Worm (Caenorhabditis elegans): ENCODE measurements around the gene spr-3.

Gene spr-3

ce11 chrX:4480800-4481199 lies 33.1 kb upstream of the spr-3 start:
- TF ChIP-seq nhr-237 (tag; optimal IDR thresholded peaks at IDR 0.05) (no peak), mab-5 (tag; optimal IDR thresholded peaks at IDR 0.05) (no peak), nhr-2 (tag; optimal IDR thresholded peaks at IDR 0.05) (no peak), ceh-83 (GFP tag; optimal IDR thresholded peaks at IDR 0.05) (no peak), elt-3 (tag; optimal IDR thresholded peaks at IDR 0.05) (no peak), ces-1 (GFP tag; optimal IDR thresholded peaks at IDR 0.05) (no peak), hlh-1 (tag; optimal IDR thresholded peaks at IDR 0.05) (no peak), unc-120 (tag; optimal IDR thresholded peaks at IDR 0.05; ENCODE audit: poor library complexity, severe bottlenecking) (no peak), sem-2 (GFP tag; optimal IDR thresholded peaks at IDR 0.05) (no peak), snpc-4 (tag; optimal IDR thresholded peaks at IDR 0.05) (no peak), lin-32 (GFP tag; optimal IDR thresholded peaks at IDR 0.05) (no peak), M03D4.4 (tag; optimal IDR thresholded peaks at IDR 0.05) (no peak), lin-13 (tag; optimal IDR thresholded peaks at IDR 0.05) (no peak), nhr-76 (tag; optimal IDR thresholded peaks at IDR 0.05) (no peak), mep-1 (tag; optimal IDR thresholded peaks at IDR 0.05) (no peak)

ce11 chrX:4484072-4484471 lies 29.8 kb upstream of the spr-3 start:
- TF ChIP-seq lin-13 (tag; optimal IDR thresholded peaks at IDR 0.05) (no peak), zip-8 (tag; optimal IDR thresholded peaks at IDR 0.05) (no peak), flh-1 (GFP tag; optimal IDR thresholded peaks at IDR 0.05) (no peak), drap-1 (GFP tag; optimal IDR thresholded peaks at IDR 0.05) (no peak), mab-5 (tag; optimal IDR thresholded peaks at IDR 0.05) (no peak), nhr-76 (tag; optimal IDR thresholded peaks at IDR 0.05) (no peak)

ce11 chrX:4488807-4489336 lies 25.0 kb upstream of the spr-3 start, which contains the start of gene ncr-1:
Gene ncr-1 (minus strand): TSS chrX:4488857.
- TF ChIP-seq ces-1 (GFP tag; optimal IDR thresholded peaks at IDR 0.05) (peak; percentile 8), pha-4 (tag; optimal IDR thresholded peaks at IDR 0.05) (no peak), cnd-1 (tag; optimal IDR thresholded peaks at IDR 0.05) (no peak), unc-39 (tag; optimal IDR thresholded peaks at IDR 0.05) (no peak), ceh-43 (GFP tag; optimal IDR thresholded peaks at IDR 0.05) (no peak)

ce11 chrX:4490400-4490799 lies 23.5 kb upstream of the spr-3 start:
- TF ChIP-seq tbx-8 (GFP tag; optimal IDR thresholded peaks at IDR 0.05) = no peak
- no peak for TF ChIP-seq mep-1 (tag; optimal IDR thresholded peaks at IDR 0.05)
- peak; percentile 15 for TF ChIP-seq ces-1 (GFP tag; optimal IDR thresholded peaks at IDR 0.05)

ce11 chrX:4492199-4492598 lies 21.7 kb upstream of the spr-3 start, which contains the start of gene F46H6.5:
Gene F46H6.5 (minus strand): TSS chrX:4492208.
- TF ChIP-seq hlh-1 (tag; optimal IDR thresholded peaks at IDR 0.05) (no peak), ztf-11 (tag; optimal IDR thresholded peaks at IDR 0.05) (no peak), M03D4.4 (tag; optimal IDR thresholded peaks at IDR 0.05) (no peak), ces-1 (GFP tag; optimal IDR thresholded peaks at IDR 0.05) (no peak), nhr-2 (tag; optimal IDR thresholded peaks at IDR 0.05) (no peak), ceh-43 (GFP tag; optimal IDR thresholded peaks at IDR 0.05) (no peak), sptf-1 (tag; optimal IDR thresholded peaks at IDR 0.05) (no peak), zip-8 (tag; optimal IDR thresholded peaks at IDR 0.05) (no peak), flh-1 (GFP tag; optimal IDR thresholded peaks at IDR 0.05) (no peak), elt-1 (tag; optimal IDR thresholded peaks at IDR 0.05; ENCODE audit: borderline replicate concordance, insufficient read depth) (no peak), unc-39 (tag; optimal IDR thresholded peaks at IDR 0.05) (no peak), ceh-83 (GFP tag; optimal IDR thresholded peaks at IDR 0.05) (no peak)

ce11 chrX:4493439-4494006 lies 20.4 kb upstream of the spr-3 start:
- TF ChIP-seq M03D4.4 (tag; optimal IDR thresholded peaks at IDR 0.05) (no peak), ces-1 (GFP tag; optimal IDR thresholded peaks at IDR 0.05) (peak; percentile 73)

Data from whole organism, mixed stage, embryonic.